Worm (Caenorhabditis elegans): ENCODE results near the gene C03B1.3.

C03B1.3 gene

ce11 chrX:6408286-6408685 is 42.5 kb downstream of the C03B1.3 start:
- TF ChIP-seq elt-3 (tag; optimal IDR thresholded peaks at IDR 0.05) (no peak), fos-1 (tag; optimal IDR thresholded peaks at IDR 0.05) (peak; percentile 23), R02D3.7 (tag; optimal IDR thresholded peaks at IDR 0.05) (no peak), ztf-1 (GFP tag; conservative IDR thresholded peaks at IDR 0.05) (no peak), gmeb-1 (tag; optimal IDR thresholded peaks at IDR 0.05) (no peak), nhr-11 (tag; optimal IDR thresholded peaks at IDR 0.05) (no peak), lsy-2 (tag; optimal IDR thresholded peaks at IDR 0.05) (peak in 1 of 2 experiments; percentile 13), nhr-237 (tag; optimal IDR thresholded peaks at IDR 0.05) (no peak), ztf-4 (tag; optimal IDR thresholded peaks at IDR 0.05) (no peak), sma-9 (GFP tag; optimal IDR thresholded peaks at IDR 0.05) (no peak), sma-9 (tag; optimal IDR thresholded peaks at IDR 0.05) (no peak), sem-4 (tag; optimal IDR thresholded peaks at IDR 0.05) (no peak), aly-2 (tag; optimal IDR thresholded peaks at IDR 0.05) (no peak), ZK546.5 (tag; optimal IDR thresholded peaks at IDR 0.05) (no peak), skn-1 (tag; optimal IDR thresholded peaks at IDR 0.05) (peak; percentile 90), blmp-1 (tag; optimal IDR thresholded peaks at IDR 0.05; ENCODE audit: insufficient read depth) (no peak), ceh-16 (tag; optimal IDR thresholded peaks at IDR 0.05) (no peak), nhr-6 (tag; optimal IDR thresholded peaks at IDR 0.05) (no peak), nhr-10 (tag; optimal IDR thresholded peaks at IDR 0.05) (no peak)

ce11 chrX:6408713-6409112 is 42.9 kb downstream of the C03B1.3 start:
- no peak for TF ChIP-seq skn-1 (tag; optimal IDR thresholded peaks at IDR 0.05)
- no peak for TF ChIP-seq zag-1 (tag; optimal IDR thresholded peaks at IDR 0.05)
- TF ChIP-seq lin-39 (tag; optimal IDR thresholded peaks at IDR 0.05) = no peak
- no peak for TF ChIP-seq ztf-11 (tag; optimal IDR thresholded peaks at IDR 0.05)
- no peak for TF ChIP-seq egl-27 (tag; optimal IDR thresholded peaks at IDR 0.05)
- no peak for TF ChIP-seq mdl-1 (tag; optimal IDR thresholded peaks at IDR 0.05)
- TF ChIP-seq snpc-4 (tag; optimal IDR thresholded peaks at IDR 0.05) = no peak
- TF ChIP-seq ZK546.5 (tag; optimal IDR thresholded peaks at IDR 0.05) = no peak
- no peak for TF ChIP-seq nhr-12 (tag; optimal IDR thresholded peaks at IDR 0.05)
- no peak for TF ChIP-seq sma-9 (GFP tag; optimal IDR thresholded peaks at IDR 0.05)
- no peak for TF ChIP-seq sma-9 (tag; optimal IDR thresholded peaks at IDR 0.05)
- TF ChIP-seq nhr-129 (tag; optimal IDR thresholded peaks at IDR 0.05) = no peak
- no peak for TF ChIP-seq lin-13 (GFP tag; optimal IDR thresholded peaks at IDR 0.05)
- TF ChIP-seq crh-2 (tag; optimal IDR thresholded peaks at IDR 0.05) = no peak
- no peak for TF ChIP-seq unc-39 (tag; optimal IDR thresholded peaks at IDR 0.05)

DNA sequence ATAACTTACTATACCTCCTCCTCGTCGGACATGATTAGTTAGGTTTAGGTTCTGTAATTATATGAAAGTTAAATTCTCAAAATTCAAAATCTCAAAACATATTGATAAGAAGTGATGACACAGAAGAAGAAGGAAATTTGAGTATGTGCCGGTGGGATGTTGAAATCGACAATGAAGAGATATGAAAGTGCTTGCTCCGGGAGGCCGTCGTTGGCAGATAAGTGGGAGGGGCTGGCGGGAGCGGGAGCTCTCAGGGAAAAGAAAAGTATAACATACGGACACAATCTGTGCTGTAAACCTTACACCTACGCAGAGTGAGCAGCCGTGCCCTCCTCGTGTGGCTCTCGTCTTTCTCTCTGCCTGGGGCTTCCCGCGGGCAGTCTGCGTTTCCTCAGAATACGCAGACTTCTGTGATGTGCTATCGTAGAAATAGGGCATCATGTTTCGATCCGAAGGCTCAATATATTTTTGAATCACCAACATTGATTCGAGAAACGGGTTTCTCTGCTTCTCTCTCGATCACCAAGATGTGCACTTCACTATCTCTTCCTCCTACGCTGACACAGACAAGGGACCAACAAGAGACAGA is 44.5 kb downstream of the C03B1.3 start, which contains the start of gene mup-2:
TSS of gene mup-2 (minus strand) at position 51 of the 589 bp plus-strand sequence.
- TF ChIP-seq ztf-1 (GFP tag; conservative IDR thresholded peaks at IDR 0.05) = no peak
- TF ChIP-seq nhr-237 (tag; optimal IDR thresholded peaks at IDR 0.05) = no peak
- TF ChIP-seq mbf-1 (tag; optimal IDR thresholded peaks at IDR 0.05) = no peak
- TF ChIP-seq lin-13 (GFP tag; optimal IDR thresholded peaks at IDR 0.05) = no peak
- peak; percentile 80 for TF ChIP-seq sma-9 (GFP tag; optimal IDR thresholded peaks at IDR 0.05)
- no peak for TF ChIP-seq sma-9 (tag; optimal IDR thresholded peaks at IDR 0.05)
- TF ChIP-seq nhr-129 (tag; optimal IDR thresholded peaks at IDR 0.05) = peak; percentile 61
- TF ChIP-seq R02D3.7 (tag; optimal IDR thresholded peaks at IDR 0.05) = no peak
- no peak for TF ChIP-seq blmp-1 (tag; optimal IDR thresholded peaks at IDR 0.05; ENCODE audit: insufficient read depth)
- peak; percentile 87 for TF ChIP-seq F13H6.1 (tag; optimal IDR thresholded peaks at IDR 0.05)
- no peak for TF ChIP-seq lin-11 (tag; optimal IDR thresholded peaks at IDR 0.05)
- no peak for TF ChIP-seq alr-1 (tag; optimal IDR thresholded peaks at IDR 0.05)
- TF ChIP-seq peb-1 (tag; optimal IDR thresholded peaks at IDR 0.05) = no peak
- no peak for TF ChIP-seq unc-55 (GFP tag; optimal IDR thresholded peaks at IDR 0.05)
- peak; percentile 3 for TF ChIP-seq C34F6.9 (tag; optimal IDR thresholded peaks at IDR 0.05)
- peak in 1 of 2 experiments; percentile 25 for TF ChIP-seq lsy-2 (tag; optimal IDR thresholded peaks at IDR 0.05)
- TF ChIP-seq elt-1 (tag; optimal IDR thresholded peaks at IDR 0.05) = no peak

DNA sequence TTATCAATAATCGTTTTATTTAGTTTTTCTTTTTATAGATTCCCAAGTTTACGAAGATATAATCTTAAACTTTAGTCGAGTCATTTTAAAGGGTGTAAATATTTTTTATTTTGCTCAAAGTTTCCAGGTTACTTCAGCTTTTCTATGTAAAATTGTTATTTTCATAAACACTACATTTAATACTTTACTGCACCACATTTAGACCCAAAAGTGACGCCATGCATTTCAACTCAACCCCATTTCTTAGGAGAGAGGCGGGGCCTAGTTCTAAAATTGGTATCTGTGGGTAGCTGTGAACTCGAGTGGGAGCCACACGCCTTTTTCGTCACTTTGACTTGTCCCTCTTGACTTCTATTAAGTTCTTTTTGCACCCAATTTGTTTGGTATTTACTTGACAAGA is 46.8 kb downstream of the C03B1.3 start, which contains the start of gene T22E5.1:
TSS of gene T22E5.1 (plus strand) at position 301 of the 400 bp plus-strand sequence.
- TF ChIP-seq mdl-1 (tag; optimal IDR thresholded peaks at IDR 0.05) = no peak
- no peak for TF ChIP-seq crh-2 (tag; optimal IDR thresholded peaks at IDR 0.05)
- TF ChIP-seq peb-1 (tag; optimal IDR thresholded peaks at IDR 0.05) = no peak
- no peak for TF ChIP-seq lin-39 (tag; optimal IDR thresholded peaks at IDR 0.05)
- no peak for TF ChIP-seq mab-5 (tag; optimal IDR thresholded peaks at IDR 0.05)
- no peak for TF ChIP-seq ztf-11 (tag; optimal IDR thresholded peaks at IDR 0.05)
- no peak for TF ChIP-seq ztf-4 (tag; optimal IDR thresholded peaks at IDR 0.05)
- no peak for TF ChIP-seq unc-55 (GFP tag; optimal IDR thresholded peaks at IDR 0.05)
- TF ChIP-seq sma-9 (GFP tag; optimal IDR thresholded peaks at IDR 0.05) = no peak
- TF ChIP-seq sma-9 (tag; optimal IDR thresholded peaks at IDR 0.05) = no peak
- TF ChIP-seq alr-1 (tag; optimal IDR thresholded peaks at IDR 0.05) = no peak
- no peak for TF ChIP-seq nhr-10 (tag; optimal IDR thresholded peaks at IDR 0.05)
- no peak for TF ChIP-seq lin-13 (GFP tag; optimal IDR thresholded peaks at IDR 0.05)
- no peak for TF ChIP-seq sma-3 (GFP tag; optimal IDR thresholded peaks at IDR 0.05)
- no peak for TF ChIP-seq nhr-25 (tag; optimal IDR thresholded peaks at IDR 0.05)
- TF ChIP-seq gmeb-1 (tag; optimal IDR thresholded peaks at IDR 0.05) = no peak
- no peak for TF ChIP-seq skn-1 (tag; optimal IDR thresholded peaks at IDR 0.05)
- no peak for TF ChIP-seq zag-1 (tag; optimal IDR thresholded peaks at IDR 0.05)
